Fruit fly (Drosophila melanogaster): ENCODE measurements around the gene NijA.

The NijA gene

dm6 chr3L:10745547-10746189 lies 49.0 kb upstream of the NijA start (continued):
- TF ChIP-seq dpn (GFP tag; optimal IDR thresholded peaks at IDR 0.05) (peak; percentile 27 to 56), psq (GFP tag; optimal IDR thresholded peaks at IDR 0.05) (no peak), CG17612 (GFP tag; IDR thresholded peaks at IDR 0.05) (peak; percentile 12; the same call in 1 of the 2 replicates), HLH54F (GFP tag; optimal IDR thresholded peaks at IDR 0.05) (no peak), NC2β (GFP tag; optimal IDR thresholded peaks at IDR 0.05) (no peak), Side (GFP tag; optimal IDR thresholded peaks at IDR 0.05) (peak; percentile 58), Optix (GFP tag; IDR thresholded peaks at IDR 0.05) (no peak), prd (optimal IDR thresholded peaks at IDR 0.05) (no peak), prd (GFP tag; IDR thresholded peaks at IDR 0.05) (peak; percentile 61), CG34422 (GFP tag; IDR thresholded peaks at IDR 0.05) (peak; percentile 42; the same call in 1 of the 3 replicates), mld (GFP tag; IDR thresholded peaks at IDR 0.05; ENCODE audit: partially characterized antibody) (no peak), PHDP (tag; optimal IDR thresholded peaks at IDR 0.05) (peak; percentile 26), Ets65A (GFP tag) (peak; percentile 2), CG6254 (GFP tag; optimal IDR thresholded peaks at IDR 0.05) (no peak), CG13894 (tag; optimal IDR thresholded peaks at IDR 0.05) (no peak), CrebB (tag; optimal IDR thresholded peaks at IDR 0.05) (no peak), chm (GFP tag; IDR thresholded peaks at IDR 0.05) (no peak), CG12769 (tag; optimal IDR thresholded peaks at IDR 0.05) (peak; percentile 50), sens (GFP tag) (peak; percentile 93), Fer1 (GFP tag; optimal IDR thresholded peaks at IDR 0.05) (no peak), CG10565 (GFP tag; optimal IDR thresholded peaks at IDR 0.05) (no peak), cg (GFP tag; optimal IDR thresholded peaks at IDR 0.05) (no peak), CG4820 (GFP tag; optimal IDR thresholded peaks at IDR 0.05) (peak; percentile 62), CG11398 (GFP tag; optimal IDR thresholded peaks at IDR 0.05) (no peak), ttk (GFP tag; IDR thresholded peaks at IDR 0.05) (peak; percentile 71), CG9932 (GFP tag; IDR thresholded peaks at IDR 0.05) (no peak), Lpt (GFP tag; optimal IDR thresholded peaks at IDR 0.05) (no peak), CG7839 (tag; optimal IDR thresholded peaks at IDR 0.05) (peak; percentile 74), slbo (GFP tag; IDR thresholded peaks at IDR 0.05) (peak; percentile 48), Kr (GFP tag; optimal IDR thresholded peaks at IDR 0.05) (no peak), gsb (GFP tag; IDR thresholded peaks at IDR 0.05) (no peak), danr (GFP tag; IDR thresholded peaks at IDR 0.05) (peak; percentile 48; the same call in 1 of the 2 replicates), odd (GFP tag; optimal IDR thresholded peaks at IDR 0.05) (no peak), Dfd (GFP tag; optimal IDR thresholded peaks at IDR 0.05) (no peak), Hr39 (optimal IDR thresholded peaks at IDR 0.05) (no peak), org-1 (GFP tag; optimal IDR thresholded peaks at IDR 0.05) (peak; percentile 55), gcm (GFP tag; optimal IDR thresholded peaks at IDR 0.05) (peak; percentile 43), esg (GFP tag; conservative IDR thresholded peaks at IDR 0.05) (peak; percentile 53), CG14667 (GFP tag; IDR thresholded peaks at IDR 0.05) (peak; percentile 41; the same call in 1 of the 2 replicates), CG15073 (GFP tag; optimal IDR thresholded peaks at IDR 0.05) (no peak), CG10979 (tag; optimal IDR thresholded peaks at IDR 0.05) (peak; percentile 73), CG11560 (tag; IDR thresholded peaks at IDR 0.05) (no peak), croc (GFP tag; conservative IDR thresholded peaks at IDR 0.05) (no peak; the same call in 2 of the 3 replicates), caup (GFP tag; optimal IDR thresholded peaks at IDR 0.05; ENCODE audit: severe bottlenecking) (peak; percentile 8), HLH4C (GFP tag; IDR thresholded peaks at IDR 0.05; ENCODE audit: partially characterized antibody) (no peak), Hmr (GFP tag; optimal IDR thresholded peaks at IDR 0.05) (peak; percentile 30), CG12219 (GFP tag; optimal IDR thresholded peaks at IDR 0.05) (peak; percentile 1), ab (GFP tag; optimal IDR thresholded peaks at IDR 0.05) (no peak), ewg (GFP tag; optimal IDR thresholded peaks at IDR 0.05) (peak; percentile 15), stc (GFP tag; IDR thresholded peaks at IDR 0.05) (peak; percentile 76), bcd (GFP tag; optimal IDR thresholded peaks at IDR 0.05) (peak; percentile 41)
